Fruit fly (Drosophila melanogaster) S2 (cell line): ENCODE results near the gene ida.

ENCODE experiments used
- CG8478 ChIP-seq: fragments of >200 bp; optimal IDR thresholded peaks from 2 replicates; lab custom pipeline; 2018
- CTCF ChIP-seq, 2 experiments: fragments of >200 bp; optimal IDR thresholded peaks; 2 replicates each; lab custom pipeline; 2018

dm6 chr3L:3926191-3926765, 21.1 kb downstream of the ida start:
- TF ChIP-seq CTCF (optimal IDR thresholded peaks at IDR 0.05; lab: Kevin White, UChicago) (no peak), CG8478 (lab: Kevin White, UChicago) (no peak)
